Fruit fly (Drosophila melanogaster) whole organism, embryonic: ENCODE data around the gene CG3078.

Experiments
- Atf-2 ChIP-seq: fragments of 200-800 bp; sonication (Bioruptor generic); optimal IDR thresholded peaks from 2 replicates; lab custom pipeline; 2016; ENCODE audit warnings: missing biosample characterization, missing genetic modification characterization
- Blimp-1 ChIP-seq: fragments of 200-800 bp; sonication (Bioruptor generic); optimal IDR thresholded peaks from 3 replicates; lab custom pipeline; 2018; ENCODE audit warnings: missing biosample characterization, missing genetic modification characterization, mild to moderate bottlenecking, moderate library complexity, missing genetic modification reagents
- BtbVII ChIP-seq: fragments of 200-800 bp; sonication (Bioruptor generic); optimal IDR thresholded peaks from 3 replicates; lab custom pipeline; 2017; ENCODE audit warnings: missing biosample characterization, mild to moderate bottlenecking, missing genetic modification characterization
- CG10147 ChIP-seq: fragments of 200-800 bp; sonication (Bioruptor generic); optimal IDR thresholded peaks from 2 replicates; lab custom pipeline; 2019; ENCODE audit warnings: missing biosample characterization, mild to moderate bottlenecking, missing genetic modification characterization, moderate library complexity
- CG10462 ChIP-seq: fragments of 200-800 bp; sonication (Bioruptor generic); optimal IDR thresholded peaks from 2 replicates; lab custom pipeline; 2016; ENCODE audit warnings: missing biosample characterization, missing genetic modification characterization
- CG12391 ChIP-seq: fragments of 200-800 bp; sonication (Bioruptor generic); optimal IDR thresholded peaks from 3 replicates; lab custom pipeline; 2018; ENCODE audit warnings: missing biosample characterization, mild to moderate bottlenecking, missing genetic modification characterization, moderate library complexity
- CG12769 ChIP-seq: fragments of 200-800 bp; sonication (Bioruptor generic); optimal IDR thresholded peaks from 2 replicates; lab custom pipeline; 2019; ENCODE audit warnings: missing biosample characterization, mild to moderate bottlenecking, missing genetic modification characterization, moderate library complexity
- CG16815 ChIP-seq: fragments of 200-800 bp; sonication (Bioruptor generic); optimal IDR thresholded peaks from 3 replicates; lab custom pipeline; 2017; ENCODE audit warnings: missing biosample characterization, mild to moderate bottlenecking, missing genetic modification characterization
- CG17829 ChIP-seq: fragments of 200-800 bp; optimal IDR thresholded peaks from 2 replicates; lab custom pipeline; 2019; ENCODE audit warnings: missing biosample characterization, mild to moderate bottlenecking, missing genetic modification characterization, moderate library complexity
- CG18262 ChIP-seq: fragments of 200-800 bp; optimal IDR thresholded peaks from 3 replicates; lab custom pipeline; 2019; ENCODE audit warnings: missing biosample characterization, mild to moderate bottlenecking, missing genetic modification characterization, moderate library complexity
- CG18764 ChIP-seq: fragments of 200-800 bp; sonication (Bioruptor generic); optimal IDR thresholded peaks from 3 replicates; lab custom pipeline; 2016; ENCODE audit warnings: missing biosample characterization, missing genetic modification characterization
- CG2678 ChIP-seq: fragments of 200-800 bp; sonication (Bioruptor generic); optimal IDR thresholded peaks from 3 replicates; lab custom pipeline; 2019; ENCODE audit warnings: missing biosample characterization, mild to moderate bottlenecking, missing genetic modification characterization, moderate library complexity
- CG4282 ChIP-seq: fragments of 200-800 bp; sonication (Bioruptor generic); optimal IDR thresholded peaks from 2 replicates; lab custom pipeline; 2016; ENCODE audit warnings: missing biosample characterization, missing genetic modification characterization
- CG7963 ChIP-seq: fragments of 200-800 bp; sonication (Bioruptor generic); IDR thresholded peaks from 3 replicates; pipeline ENCODE4 v1.3.6; 2022; ENCODE audit warnings: missing biosample characterization, missing genetic modification characterization; ENCODE audit not compliant: partially characterized antibody
- CG8281 ChIP-seq: fragments of 200-800 bp; sonication (Bioruptor generic); optimal IDR thresholded peaks from 2 replicates; lab custom pipeline; 2018; ENCODE audit warnings: missing biosample characterization, mild to moderate bottlenecking, missing genetic modification characterization, moderate library complexity
- D ChIP-seq, 2 experiments: fragments of 200-800 bp in 1 of 2; fragments of >200 bp in 1 of 2; sonication (Bioruptor generic) in 1 of 2; optimal IDR thresholded peaks; 2 replicates in 1 of 2; 3 replicates in 1 of 2; lab custom pipeline; 2017; ENCODE audit warnings: mild to moderate bottlenecking in 1 of 2, missing biosample characterization in 1 of 2, missing genetic modification characterization in 1 of 2, missing genetic modification reagents in 1 of 2
- Deaf1 ChIP-seq: fragments of 200-800 bp; optimal IDR thresholded peaks from 3 replicates; lab custom pipeline; 2019; ENCODE audit warnings: missing biosample characterization, mild to moderate bottlenecking, missing genetic modification characterization, moderate library complexity
- Elba2 ChIP-seq: fragments of 200-800 bp; sonication (Bioruptor generic); optimal IDR thresholded peaks from 3 replicates; lab custom pipeline; 2016; ENCODE audit warnings: missing biosample characterization, missing genetic modification characterization
- Fer3 ChIP-seq: fragments of 200-800 bp; sonication (Bioruptor generic); optimal IDR thresholded peaks from 2 replicates; lab custom pipeline; 2018; ENCODE audit warnings: missing biosample characterization, mild to moderate bottlenecking, missing genetic modification characterization, moderate library complexity
- Hey ChIP-seq: fragments of 200-800 bp; sonication (Bioruptor generic); optimal IDR thresholded peaks from 3 replicates; lab custom pipeline; 2018; ENCODE audit warnings: missing biosample characterization, mild to moderate bottlenecking, missing genetic modification characterization
- HmgZ ChIP-seq: fragments of 200-800 bp; sonication (Bioruptor generic); optimal IDR thresholded peaks from 2 replicates; lab custom pipeline; 2018; ENCODE audit warnings: missing biosample characterization, mild to moderate bottlenecking, missing genetic modification characterization
- Hr39 ChIP-seq: fragments of >200 bp; optimal IDR thresholded peaks from 2 replicates; lab custom pipeline; 2017
- Mes4 ChIP-seq: fragments of 200-800 bp; sonication (Bioruptor generic); optimal IDR thresholded peaks from 2 replicates; lab custom pipeline; 2016; ENCODE audit warnings: missing biosample characterization, missing genetic modification characterization
- NK7.1 ChIP-seq: fragments of 200-800 bp; sonication (Bioruptor generic); optimal IDR thresholded peaks from 3 replicates; lab custom pipeline; 2016; ENCODE audit warnings: missing biosample characterization, missing genetic modification characterization
- Optix ChIP-seq: fragments of 200-800 bp; sonication (Bioruptor generic); IDR thresholded peaks from 3 replicates; pipeline ENCODE4 v1.3.6; 2022; ENCODE audit warnings: missing biosample characterization, missing genetic modification characterization
- Ravus ChIP-seq: fragments of 200-800 bp; sonication (Bioruptor generic); IDR thresholded peaks from 2 replicates; pipeline ENCODE4 v1.3.6; 2022; ENCODE audit warnings: missing biosample characterization, missing genetic modification characterization
- Sin3A ChIP-seq: fragments of >200 bp; optimal IDR thresholded peaks from 2 replicates; lab custom pipeline; 2018
- Sox100B ChIP-seq: fragments of 200-800 bp; sonication (Bioruptor generic); optimal IDR thresholded peaks from 3 replicates; lab custom pipeline; 2018; ENCODE audit warnings: missing biosample characterization, mild to moderate bottlenecking, missing genetic modification characterization
- Xrp1 ChIP-seq: fragments of 200-800 bp; sonication (Bioruptor generic); IDR thresholded peaks from 2 replicates; pipeline ENCODE4 v1.3.6; 2022; ENCODE audit warnings: missing biosample characterization, missing genetic modification characterization
- amos ChIP-seq: fragments of 200-800 bp; sonication (Bioruptor generic); IDR thresholded peaks from 2 replicates; pipeline ENCODE4 v1.3.6; 2022; ENCODE audit warnings: missing biosample characterization, missing genetic modification characterization; ENCODE audit not compliant: partially characterized antibody
- bigmax ChIP-seq: fragments of 200-800 bp; sonication (Bioruptor generic); optimal IDR thresholded peaks from 2 replicates; lab custom pipeline; 2018; ENCODE audit warnings: missing biosample characterization, mild to moderate bottlenecking, missing genetic modification characterization
- chn ChIP-seq: fragments of 200-800 bp; sonication (Bioruptor generic); optimal IDR thresholded peaks from 2 replicates; lab custom pipeline; 2016; ENCODE audit warnings: missing biosample characterization, missing genetic modification characterization
- crc ChIP-seq: fragments of 200-800 bp; sonication (Bioruptor generic); optimal IDR thresholded peaks from 2 replicates; lab custom pipeline; 2016; ENCODE audit warnings: missing biosample characterization, missing genetic modification characterization
- da ChIP-seq: fragments of 200-800 bp; sonication (Bioruptor generic); optimal IDR thresholded peaks from 2 replicates; lab custom pipeline; 2016; ENCODE audit warnings: missing biosample characterization, missing genetic modification characterization
- eve ChIP-seq, 2 experiments: fragments of >200 bp; optimal IDR thresholded peaks; 2 replicates each; lab custom pipeline; 2017; ENCODE audit warnings: missing biosample characterization in 2 of 2, missing genetic modification characterization in 2 of 2
- fru ChIP-seq: fragments of >200 bp; optimal IDR thresholded peaks from 2 replicates; lab custom pipeline; 2017
- hbn ChIP-seq: fragments of 200-800 bp; sonication (Bioruptor generic); IDR thresholded peaks from 2 replicates; pipeline ENCODE4 v1.3.6; 2022; ENCODE audit warnings: missing biosample characterization, missing genetic modification characterization; ENCODE audit not compliant: partially characterized antibody
- lab ChIP-seq: fragments of 200-800 bp; sonication (Bioruptor generic); optimal IDR thresholded peaks from 3 replicates; lab custom pipeline; 2017; ENCODE audit warnings: missing biosample characterization, missing genetic modification characterization, mild to moderate bottlenecking, moderate library complexity, missing genetic modification reagents
- p53 ChIP-seq: fragments of 200-800 bp; sonication (Bioruptor generic); optimal IDR thresholded peaks from 2 replicates; lab custom pipeline; 2016; ENCODE audit warnings: missing biosample characterization, missing genetic modification characterization
- pfk ChIP-seq: fragments of 200-800 bp; sonication (Bioruptor generic); optimal IDR thresholded peaks from 2 replicates; lab custom pipeline; 2018; ENCODE audit warnings: missing biosample characterization, mild to moderate bottlenecking, missing genetic modification characterization, moderate library complexity
- phol ChIP-seq: fragments of 200-800 bp; sonication (Bioruptor generic); optimal IDR thresholded peaks from 3 replicates; lab custom pipeline; 2018; ENCODE audit warnings: missing biosample characterization, mild to moderate bottlenecking, missing genetic modification characterization, moderate library complexity
- pita ChIP-seq: fragments of 200-800 bp; sonication (Bioruptor generic); optimal IDR thresholded peaks from 2 replicates; lab custom pipeline; 2017; ENCODE audit warnings: missing biosample characterization, mild to moderate bottlenecking, missing genetic modification characterization
- prd ChIP-seq, 3 experiments: fragments of >200 bp in 2 of 3; fragments of 200-800 bp in 1 of 3; sonication (Bioruptor generic) in 1 of 3; optimal IDR thresholded peaks in 2 of 3; IDR thresholded peaks in 1 of 3; 2 replicates in 2 of 3; 3 replicates in 1 of 3; pipeline versions ENCODE4 v1.3.6 to Lab custom; 2017 to 2022; ENCODE audit warnings: missing biosample characterization in 1 of 3, missing genetic modification characterization in 1 of 3
- sens ChIP-seq: fragments of 200-800 bp; sonication (Bioruptor generic); peaks from one replicate; lab custom pipeline; 2016; ENCODE audit warnings: missing biosample characterization, missing genetic modification characterization
- sob ChIP-seq: fragments of 200-800 bp; sonication (Bioruptor generic); IDR thresholded peaks from 2 replicates; pipeline ENCODE4 v1.3.6; 2022; ENCODE audit warnings: missing biosample characterization, missing genetic modification characterization
- ssp ChIP-seq: fragments of 200-800 bp; sonication (Bioruptor generic); IDR thresholded peaks from 2 replicates; pipeline ENCODE4 v1.3.6; 2022; ENCODE audit warnings: missing biosample characterization, missing genetic modification characterization
- stwl ChIP-seq: fragments of 200-800 bp; sonication (Bioruptor generic); optimal IDR thresholded peaks from 3 replicates; lab custom pipeline; 2018; ENCODE audit warnings: missing biosample characterization, mild to moderate bottlenecking, missing genetic modification characterization, moderate library complexity
- tup ChIP-seq: fragments of 200-800 bp; sonication (Bioruptor generic); optimal IDR thresholded peaks from 2 replicates; lab custom pipeline; 2016; ENCODE audit warnings: missing biosample characterization, mild to moderate bottlenecking, missing genetic modification characterization, moderate library complexity
- unc-4 ChIP-seq: fragments of 200-800 bp; sonication (Bioruptor generic); IDR thresholded peaks from 2 replicates; pipeline ENCODE4 v1.3.6; 2022; ENCODE audit warnings: missing biosample characterization, missing genetic modification characterization; ENCODE audit not compliant: partially characterized antibody
- usp ChIP-seq: fragments of >200 bp; optimal IDR thresholded peaks from 2 replicates; lab custom pipeline; 2017; ENCODE audit warnings: missing biosample characterization, missing genetic modification characterization
- wek ChIP-seq: fragments of 200-800 bp; sonication (Bioruptor generic); optimal IDR thresholded peaks from 3 replicates; lab custom pipeline; 2018; ENCODE audit warnings: missing biosample characterization, mild to moderate bottlenecking, missing genetic modification characterization, moderate library complexity

Gene CG3078

dm6 chrX:2270557-2270930 is 10.9 kb upstream of the CG3078 start, which contains the start of gene CG2924 (continued):
- peak; percentile 68 for TF ChIP-seq lab (GFP tag; lab: Kevin White, UChicago)
- peak; percentile 66 for TF ChIP-seq ssp (GFP tag; lab: Robert Waterston, UW)
- no peak for TF ChIP-seq BtbVII (GFP tag; lab: Kevin White, UChicago)
- TF ChIP-seq wek (GFP tag; lab: Kevin White, UChicago) = peak; percentile 48
- no peak for TF ChIP-seq tup
- peak; percentile 6 for TF ChIP-seq Atf-2
- no peak for TF ChIP-seq Optix (GFP tag; lab: Robert Waterston, UW)
- TF ChIP-seq phol = peak; percentile 71
- peak; percentile 33 for TF ChIP-seq CG4282 (GFP tag; lab: Kevin White, UChicago)
- TF ChIP-seq NK7.1 (GFP tag; lab: Kevin White, UChicago) = no peak
- peak; percentile 66 for TF ChIP-seq CG12391 (tag; lab: Kevin White, UChicago)
- peak; percentile 58 for TF ChIP-seq CG17829 (tag; lab: Kevin White, UChicago)
- peak; percentile 100 for TF ChIP-seq amos (GFP tag; lab: Robert Waterston, UW)
- no peak for TF ChIP-seq D (optimal IDR thresholded peaks at IDR 0.05; lab: Kevin White, UChicago)
- no peak for TF ChIP-seq D (GFP tag; optimal IDR thresholded peaks at IDR 0.05; lab: Kevin White, UChicago)
- TF ChIP-seq CG7963 (GFP tag; lab: Robert Waterston, UW) = peak; percentile 99
- peak; percentile 73 for TF ChIP-seq CG12769 (tag; lab: Kevin White, UChicago)
- peak; percentile 93 for TF ChIP-seq HmgZ
- no peak for TF ChIP-seq CG10462 (GFP tag; lab: Kevin White, UChicago)
- no peak for TF ChIP-seq prd (optimal IDR thresholded peaks at IDR 0.05; lab: Kevin White, UChicago)
- TF ChIP-seq prd (GFP tag; IDR thresholded peaks at IDR 0.05; lab: Robert Waterston, UW) = peak; percentile 65
- no peak for TF ChIP-seq eve (GFP tag; optimal IDR thresholded peaks at IDR 0.05; lab: Kevin White, UChicago)
- TF ChIP-seq Elba2 (GFP tag; lab: Kevin White, UChicago) = no peak
- peak; percentile 29 for TF ChIP-seq pfk (GFP tag; lab: Kevin White, UChicago)
- TF ChIP-seq Deaf1 (tag; lab: Kevin White, UChicago) = peak; percentile 16
- 0 out of 2 replicates have a peak, but pooled peaks have one; percentile 11 for TF ChIP-seq Xrp1 (GFP tag; lab: Robert Waterston, UW)
- no peak for TF ChIP-seq bigmax
- no peak for TF ChIP-seq Hey (tag; lab: Kevin White, UChicago)
- no peak for TF ChIP-seq usp (GFP tag; lab: Kevin White, UChicago)
- TF ChIP-seq stwl = peak; percentile 54
- no peak for TF ChIP-seq Ravus (GFP tag; lab: Robert Waterston, UW)
- TF ChIP-seq pita (GFP tag; lab: Kevin White, UChicago) = peak; percentile 97
- TF ChIP-seq Hr39 (lab: Kevin White, UChicago) = no peak
- peak; percentile 21 for TF ChIP-seq CG18764
- TF ChIP-seq sens (GFP tag; lab: Kevin White, UChicago) = peak; percentile 84
- TF ChIP-seq sob (GFP tag; lab: Robert Waterston, UW) = peak; percentile 81
- TF ChIP-seq Blimp-1 (GFP tag; lab: Kevin White, UChicago) = peak; percentile 24
- TF ChIP-seq Sin3A (lab: Kevin White, UChicago) = peak; percentile 73
- no peak for TF ChIP-seq CG16815
- TF ChIP-seq CG2678 (tag; lab: Kevin White, UChicago) = peak; percentile 19
- peak; percentile 78 for TF ChIP-seq chn (GFP tag; lab: Kevin White, UChicago)
- no peak for TF ChIP-seq CG8281 (tag; lab: Kevin White, UChicago)
- TF ChIP-seq CG10147 = peak; percentile 43
- TF ChIP-seq hbn (GFP tag; lab: Robert Waterston, UW) = peak; percentile 100
- TF ChIP-seq Fer3 = no peak
- no peak for TF ChIP-seq CG18262 (tag; lab: Kevin White, UChicago)
- no peak for TF ChIP-seq Sox100B (GFP tag; lab: Kevin White, UChicago)
- TF ChIP-seq crc (GFP tag; lab: Kevin White, UChicago) = peak; percentile 22
- no peak for TF ChIP-seq da
- peak; percentile 42 for TF ChIP-seq Mes4
- peak; percentile 99 for TF ChIP-seq unc-4 (GFP tag; lab: Robert Waterston, UW)
- peak; percentile 90 for TF ChIP-seq p53 (GFP tag; lab: Kevin White, UChicago)
- TF ChIP-seq fru (lab: Kevin White, UChicago) = no peak
